Worm (Caenorhabditis elegans): Measurements from ENCODE around the gene fbxb-46.

ce11 chrII:1576030-1576429, 5.1 kb upstream of the fbxb-46 start, which contains the start of gene K05F6.10:
- TF ChIP-seq ets-5 (GFP tag; IDR thresholded peaks at IDR 0.05) (no peak), egl-13 (tag; optimal IDR thresholded peaks at IDR 0.05) (no peak), fos-1 (tag; optimal IDR thresholded peaks at IDR 0.05) (no peak), lin-13 (GFP tag; optimal IDR thresholded peaks at IDR 0.05) (no peak), ceh-63 (GFP tag; optimal IDR thresholded peaks at IDR 0.05) (no peak), lin-35 (GFP tag; optimal IDR thresholded peaks at IDR 0.05) (no peak), unc-62 (GFP tag; optimal IDR thresholded peaks at IDR 0.05) (no peak), ztf-11 (tag; optimal IDR thresholded peaks at IDR 0.05) (no peak), nhr-76 (tag; optimal IDR thresholded peaks at IDR 0.05) (no peak), zag-1 (tag; optimal IDR thresholded peaks at IDR 0.05) (no peak), lin-15B (tag; optimal IDR thresholded peaks at IDR 0.05) (no peak), lin-39 (tag; optimal IDR thresholded peaks at IDR 0.05) (no peak), unc-130 (tag; optimal IDR thresholded peaks at IDR 0.05) (no peak), egl-27 (tag; optimal IDR thresholded peaks at IDR 0.05) (no peak)
